Worm (Caenorhabditis elegans) whole organism, L1 larva: ENCODE results near the gene K09G1.1.

ENCODE experiments used
- C04F5.9 ChIP-seq: sonication (generic microtip); optimal IDR thresholded peaks from 2 replicates; lab custom pipeline; 2016; ENCODE audit warnings: missing genetic modification characterization, missing compliant biosample characterization
- C16A3.4 ChIP-seq: fragments of 150-350 bp; optimal IDR thresholded peaks from 2 replicates; lab custom pipeline; 2014; ENCODE audit warnings: missing biosample characterization, missing genetic modification characterization
- F16B12.6 ChIP-seq: fragments of 150-350 bp; optimal IDR thresholded peaks from 2 replicates; lab custom pipeline; 2014; ENCODE audit warnings: missing biosample characterization, missing genetic modification characterization
- Y116A8C.19 ChIP-seq: sonication (generic microtip); optimal IDR thresholded peaks from 2 replicates; lab custom pipeline; 2016; ENCODE audit warnings: missing compliant biosample characterization, missing genetic modification characterization, borderline replicate concordance
- aha-1 ChIP-seq: fragments of 150-350 bp; optimal IDR thresholded peaks from 2 replicates; lab custom pipeline; 2014; ENCODE audit warnings: missing biosample characterization, missing genetic modification characterization
- ama-1 ChIP-seq: fragments of 150-350 bp; optimal IDR thresholded peaks from 2 replicates; lab custom pipeline; 2014
- ceh-63 ChIP-seq: fragments of 200-800 bp; sonication (Bioruptor generic); optimal IDR thresholded peaks from 2 replicates; lab custom pipeline; 2018; ENCODE audit warnings: mild to moderate bottlenecking, missing genetic modification characterization, missing compliant biosample characterization
- ceh-8 ChIP-seq: fragments of 200-800 bp; sonication (Bioruptor generic); optimal IDR thresholded peaks from 2 replicates; lab custom pipeline; 2018; ENCODE audit warnings: mild to moderate bottlenecking, missing genetic modification characterization, moderate library complexity, missing compliant biosample characterization
- ceh-88 ChIP-seq: fragments of 200-800 bp; sonication (Bioruptor generic); IDR thresholded peaks from 2 replicates; pipeline ENCODE4 v1.3.6; 2022; ENCODE audit warnings: missing genetic modification characterization, missing compliant biosample characterization
- dpl-1 ChIP-seq, 3 experiments: fragments of 150-350 bp in 2 of 3; sonication (generic microtip) in 1 of 3; optimal IDR thresholded peaks; 2 replicates each; lab custom pipeline; 2014 to 2017; ENCODE audit warnings: missing biosample characterization in 3 of 3, missing genetic modification characterization in 3 of 3, missing genetic modification reagents in 3 of 3
- dsc-1 ChIP-seq: sonication (generic microtip); optimal IDR thresholded peaks from 2 replicates; lab custom pipeline; 2016; ENCODE audit warnings: mild to moderate bottlenecking, missing genetic modification characterization, missing compliant biosample characterization
- efl-1 ChIP-seq, 4 experiments: fragments of 150-350 bp; optimal IDR thresholded peaks in 3 of 4; peaks in 1 of 4; 1 replicate in 1 of 4; 2 replicates in 3 of 4; lab custom pipeline; 2014; ENCODE audit warnings: missing biosample characterization in 2 of 4, missing genetic modification characterization in 2 of 4, missing genetic modification reagents in 2 of 4
- efl-3 ChIP-seq: fragments of 200-800 bp; sonication (Bioruptor generic); optimal IDR thresholded peaks from 2 replicates; lab custom pipeline; 2018; ENCODE audit warnings: mild to moderate bottlenecking, missing genetic modification characterization, missing compliant biosample characterization
- egl-27 ChIP-seq, 2 experiments: fragments of 150-350 bp in 1 of 2; sonication (generic microtip); optimal IDR thresholded peaks; 3 replicates each; lab custom pipeline; 2017 to 2018; ENCODE audit warnings: missing biosample characterization in 2 of 2, missing genetic modification characterization in 2 of 2, missing genetic modification reagents in 2 of 2
- elt-3 ChIP-seq, 6 experiments: fragments of 150-350 bp in 1 of 6; sonication (generic microtip); optimal IDR thresholded peaks; 2 replicates each; lab custom pipeline; 2017 to 2018; ENCODE audit warnings: missing biosample characterization in 6 of 6, missing genetic modification characterization in 6 of 6, inconsistent platforms in 1 of 6
- ets-5 ChIP-seq: fragments of 200-800 bp; sonication (Bioruptor generic); IDR thresholded peaks from 2 replicates; pipeline ENCODE4 v1.3.6; 2022; ENCODE audit warnings: missing genetic modification characterization, missing compliant biosample characterization
- fkh-10 ChIP-seq: sonication (generic microtip); optimal IDR thresholded peaks from 2 replicates; lab custom pipeline; 2017; ENCODE audit warnings: missing biosample characterization, missing genetic modification reagents, missing genetic modification characterization
- fkh-4 ChIP-seq: sonication (generic microtip); optimal IDR thresholded peaks from 2 replicates; lab custom pipeline; 2016; ENCODE audit warnings: missing compliant biosample characterization, missing genetic modification characterization, borderline replicate concordance
- fkh-8 ChIP-seq: sonication (generic microtip); optimal IDR thresholded peaks from 2 replicates; lab custom pipeline; 2016; ENCODE audit warnings: mild to moderate bottlenecking, missing genetic modification characterization, missing compliant biosample characterization
- fos-1 ChIP-seq: fragments of 150-350 bp; optimal IDR thresholded peaks from 2 replicates; lab custom pipeline; 2014; ENCODE audit warnings: missing biosample characterization, missing genetic modification characterization
- hlh-4 ChIP-seq: sonication (generic microtip); optimal IDR thresholded peaks from 2 replicates; lab custom pipeline; 2016; ENCODE audit warnings: mild to moderate bottlenecking, missing genetic modification characterization, missing compliant biosample characterization
- irx-1 ChIP-seq: sonication (generic microtip); optimal IDR thresholded peaks from 2 replicates; lab custom pipeline; 2016; ENCODE audit warnings: missing genetic modification characterization, missing compliant biosample characterization
- lin-13 ChIP-seq: fragments of 150-350 bp; optimal IDR thresholded peaks from 2 replicates; lab custom pipeline; 2014; ENCODE audit warnings: missing biosample characterization, missing genetic modification reagents, missing genetic modification characterization
- lin-15B ChIP-seq: fragments of 150-350 bp; sonication (generic microtip); optimal IDR thresholded peaks from 3 replicates; lab custom pipeline; 2014; ENCODE audit warnings: missing biosample characterization, missing genetic modification characterization
- lin-39 ChIP-seq: fragments of 150-350 bp; optimal IDR thresholded peaks from 2 replicates; lab custom pipeline; 2014; ENCODE audit warnings: missing biosample characterization, missing genetic modification reagents, missing genetic modification characterization
- lsy-2 ChIP-seq, 2 experiments: fragments of 150-350 bp; optimal IDR thresholded peaks; 2 replicates each; lab custom pipeline; 2014; ENCODE audit warnings: missing biosample characterization in 2 of 2, missing genetic modification characterization in 2 of 2
- mab-9 ChIP-seq: fragments of 200-800 bp; sonication (Bioruptor generic); IDR thresholded peaks from 2 replicates; pipeline ENCODE4 v1.3.6; 2022; ENCODE audit warnings: missing genetic modification reagents, missing genetic modification characterization, missing compliant biosample characterization
- mdl-1 ChIP-seq, 2 experiments: fragments of 150-350 bp; optimal IDR thresholded peaks; 2 replicates each; lab custom pipeline; 2014 to 2017; ENCODE audit warnings: missing biosample characterization in 2 of 2, missing genetic modification characterization in 2 of 2, inconsistent platforms in 1 of 2
- mep-1 ChIP-seq: fragments of 150-350 bp; optimal IDR thresholded peaks from 2 replicates; lab custom pipeline; 2014; ENCODE audit warnings: missing biosample characterization, missing genetic modification characterization
- nhr-19 ChIP-seq: fragments of 200-800 bp; sonication (Bioruptor generic); conservative IDR thresholded peaks from 2 replicates; pipeline ENCODE4 v1.3.6; 2022; ENCODE audit warnings: missing genetic modification characterization, missing compliant biosample characterization
- nhr-20 ChIP-seq: sonication (generic microtip); optimal IDR thresholded peaks from 2 replicates; lab custom pipeline; 2016; ENCODE audit warnings: mild to moderate bottlenecking, missing genetic modification characterization, missing compliant biosample characterization
- nhr-237 ChIP-seq: fragments of 150-350 bp; optimal IDR thresholded peaks from 2 replicates; lab custom pipeline; 2014; ENCODE audit warnings: missing biosample characterization, missing genetic modification characterization
- nhr-28 ChIP-seq: fragments of 150-350 bp; optimal IDR thresholded peaks from 2 replicates; lab custom pipeline; 2014; ENCODE audit warnings: missing biosample characterization, missing genetic modification characterization
- nhr-47 ChIP-seq: sonication (generic microtip); optimal IDR thresholded peaks from 2 replicates; lab custom pipeline; 2016; ENCODE audit warnings: mild to moderate bottlenecking, missing genetic modification characterization, moderate library complexity, missing compliant biosample characterization
- nhr-76 ChIP-seq: sonication (generic microtip); optimal IDR thresholded peaks from 2 replicates; lab custom pipeline; 2017; ENCODE audit warnings: missing biosample characterization, missing genetic modification characterization
- nhr-77 ChIP-seq: fragments of 150-350 bp; optimal IDR thresholded peaks from 2 replicates; lab custom pipeline; 2014; ENCODE audit warnings: missing biosample characterization, missing genetic modification characterization
- nhr-84 ChIP-seq: sonication (generic microtip); optimal IDR thresholded peaks from 2 replicates; lab custom pipeline; 2017; ENCODE audit warnings: missing biosample characterization, missing genetic modification characterization
- nhr-85 ChIP-seq: sonication (generic microtip); peaks from one replicate; lab custom pipeline; 2016; ENCODE audit warnings: missing genetic modification characterization, inconsistent platforms, missing compliant biosample characterization
- nhr-90 ChIP-seq: sonication (generic microtip); optimal IDR thresholded peaks from 2 replicates; lab custom pipeline; 2016; ENCODE audit warnings: mild to moderate bottlenecking, missing genetic modification characterization, missing compliant biosample characterization; ENCODE audit not compliant: poor library complexity
- pqm-1 ChIP-seq: sonication (generic microtip); optimal IDR thresholded peaks from 3 replicates; lab custom pipeline; 2017; ENCODE audit warnings: missing biosample characterization, missing genetic modification characterization
- skn-1 ChIP-seq: fragments of 150-350 bp; optimal IDR thresholded peaks from 2 replicates; lab custom pipeline; 2014; ENCODE audit warnings: missing biosample characterization, missing genetic modification characterization
- snpc-4 ChIP-seq: fragments of 150-350 bp; optimal IDR thresholded peaks from 2 replicates; lab custom pipeline; 2014; ENCODE audit warnings: missing biosample characterization, missing genetic modification characterization
- sox-4 ChIP-seq: sonication (generic microtip); optimal IDR thresholded peaks from 2 replicates; lab custom pipeline; 2016; ENCODE audit warnings: missing genetic modification characterization, missing compliant biosample characterization
- sptf-1 ChIP-seq: fragments of 150-350 bp; optimal IDR thresholded peaks from 2 replicates; lab custom pipeline; 2014; ENCODE audit warnings: missing biosample characterization, missing genetic modification characterization
- sup-37 ChIP-seq: fragments of 200-800 bp; sonication (Bioruptor generic); optimal IDR thresholded peaks from 2 replicates; lab custom pipeline; 2018; ENCODE audit warnings: mild to moderate bottlenecking, missing genetic modification characterization, missing compliant biosample characterization
- swsn-7 ChIP-seq: sonication (generic microtip); optimal IDR thresholded peaks from 2 replicates; lab custom pipeline; 2016; ENCODE audit warnings: missing genetic modification characterization, missing compliant biosample characterization
- tlp-1 ChIP-seq: fragments of 150-350 bp; optimal IDR thresholded peaks from 2 replicates; lab custom pipeline; 2014; ENCODE audit warnings: missing biosample characterization, missing genetic modification characterization
- unc-130 ChIP-seq: fragments of 150-350 bp; optimal IDR thresholded peaks from 2 replicates; lab custom pipeline; 2017; ENCODE audit warnings: missing biosample characterization, missing genetic modification characterization, inconsistent platforms
- unc-30 ChIP-seq: sonication (generic microtip); optimal IDR thresholded peaks from 2 replicates; lab custom pipeline; 2017; ENCODE audit warnings: missing biosample characterization, missing genetic modification characterization
- unc-62 ChIP-seq: fragments of 150-350 bp; optimal IDR thresholded peaks from 2 replicates; lab custom pipeline; 2014; ENCODE audit warnings: missing biosample characterization, missing genetic modification reagents, missing genetic modification characterization
- zag-1 ChIP-seq: fragments of 150-350 bp; optimal IDR thresholded peaks from 2 replicates; lab custom pipeline; 2014; ENCODE audit warnings: missing biosample characterization, missing genetic modification characterization
- zip-4 ChIP-seq: fragments of 200-800 bp; sonication (Bioruptor generic); optimal IDR thresholded peaks from 2 replicates; lab custom pipeline; 2018; ENCODE audit warnings: mild to moderate bottlenecking, missing genetic modification characterization, moderate library complexity, missing compliant biosample characterization
- ztf-11 ChIP-seq, 2 experiments: sonication (generic microtip); optimal IDR thresholded peaks; 2 replicates each; lab custom pipeline; 2016 to 2017; ENCODE audit warnings: missing genetic modification characterization in 2 of 2, missing biosample characterization in 1 of 2, missing compliant biosample characterization in 1 of 2
- ztf-4 ChIP-seq: fragments of 150-350 bp; optimal IDR thresholded peaks from 2 replicates; lab custom pipeline; 2014; ENCODE audit warnings: missing biosample characterization, missing genetic modification characterization

The K09G1.1 gene

DNA sequence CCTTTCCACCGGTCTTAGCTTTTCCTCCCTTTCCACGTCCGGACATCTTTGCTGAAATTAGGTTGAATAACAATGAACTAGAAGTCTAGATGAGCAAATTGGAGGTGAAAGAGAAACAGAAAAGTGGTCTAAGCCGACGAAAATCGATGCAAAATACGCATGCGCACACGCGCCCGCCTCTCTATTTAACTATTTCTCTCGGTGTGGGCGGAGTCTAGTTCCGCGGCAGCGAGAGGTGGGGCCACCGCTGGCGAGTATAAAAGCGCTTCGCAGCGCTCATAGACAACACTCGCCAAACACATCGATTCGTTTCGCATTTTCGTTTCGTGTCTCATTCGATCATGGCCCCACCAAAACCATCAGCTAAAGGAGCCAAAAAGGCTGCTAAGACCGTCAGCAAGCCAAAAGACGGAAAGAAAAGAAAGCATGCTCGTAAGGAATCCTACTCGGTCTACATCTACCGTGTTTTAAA, 38.1 kb upstream of the K09G1.1 start, which contains the start of the genes his-35 and his-41 (continued):
- TF ChIP-seq dsc-1 (tag; lab: Kevin White, UChicago) = peak; percentile 83
- no peak for TF ChIP-seq sox-4 (tag; lab: Kevin White, UChicago)
- peak; percentile 60 for TF ChIP-seq ama-1 (lab: Kevin White, UChicago)
- no peak for TF ChIP-seq nhr-28
- TF ChIP-seq fos-1 (tag; lab: Kevin White, UChicago) = peak; percentile 24
- TF ChIP-seq nhr-237 (tag; lab: Kevin White, UChicago) = no peak
- TF ChIP-seq C16A3.4 (tag; lab: Kevin White, UChicago) = no peak
- peak; percentile 60 to 63 for TF ChIP-seq efl-1 (optimal IDR thresholded peaks at IDR 0.05; lab: Kevin White, UChicago)
- TF ChIP-seq efl-1 (GFP tag; optimal IDR thresholded peaks at IDR 0.05 in 1 of 2; lab: Kevin White, UChicago) = peak; percentile 53 to 93
- no peak for TF ChIP-seq C04F5.9 (tag; lab: Kevin White, UChicago)
- TF ChIP-seq unc-130 (tag; lab: Kevin White, UChicago) = peak; percentile 3
- peak; percentile 9 to 45 (median 43) for TF ChIP-seq dpl-1 (GFP tag; optimal IDR thresholded peaks at IDR 0.05; lab: Kevin White, UChicago)
- no peak for TF ChIP-seq hlh-4
- peak in 1 of 2 experiments; percentile 43 for TF ChIP-seq ztf-11 (tag; optimal IDR thresholded peaks at IDR 0.05; lab: Kevin White, UChicago)
- no peak for TF ChIP-seq elt-3 (tag; optimal IDR thresholded peaks at IDR 0.05; lab: Kevin White, UChicago)
- no peak for TF ChIP-seq unc-62 (GFP tag; lab: Kevin White, UChicago)
- TF ChIP-seq tlp-1 (tag; lab: Kevin White, UChicago) = no peak
- TF ChIP-seq zip-4 (GFP tag; lab: Kevin White, UChicago) = peak; percentile 42
- peak; percentile 77 for TF ChIP-seq nhr-20 (tag; lab: Kevin White, UChicago)
- peak; percentile 87 for TF ChIP-seq nhr-47 (tag; lab: Kevin White, UChicago)
- peak; percentile 32 for TF ChIP-seq mep-1 (tag; lab: Kevin White, UChicago)
- TF ChIP-seq lsy-2 (tag; optimal IDR thresholded peaks at IDR 0.05; lab: Kevin White, UChicago) = peak; percentile 33 to 47
- peak; percentile 74 for TF ChIP-seq swsn-7 (tag; lab: Kevin White, UChicago)
- TF ChIP-seq lin-39 (tag; lab: Kevin White, UChicago) = no peak
- no peak for TF ChIP-seq aha-1 (tag; lab: Kevin White, UChicago)
- no peak for TF ChIP-seq ets-5
- peak; percentile 55 for TF ChIP-seq irx-1 (tag; lab: Kevin White, UChicago)
- no peak for TF ChIP-seq nhr-76
- peak; percentile 67 for TF ChIP-seq nhr-19 (GFP tag; lab: Robert Waterston, UW)
- peak; percentile 8 for TF ChIP-seq fkh-10 (GFP tag; lab: Kevin White, UChicago)
- TF ChIP-seq skn-1 = peak; percentile 77
- no peak for TF ChIP-seq efl-3
- peak; percentile 16 for TF ChIP-seq sup-37 (GFP tag; lab: Kevin White, UChicago)
- peak; percentile 69 for TF ChIP-seq fkh-8 (tag; lab: Kevin White, UChicago)
- no peak for TF ChIP-seq egl-27 (tag; optimal IDR thresholded peaks at IDR 0.05; lab: Kevin White, UChicago)
- TF ChIP-seq Y116A8C.19 (tag; lab: Kevin White, UChicago) = no peak
- TF ChIP-seq lin-15B = no peak
- no peak for TF ChIP-seq pqm-1 (tag; lab: Kevin White, UChicago)
- TF ChIP-seq zag-1 (tag; lab: Kevin White, UChicago) = no peak
- no peak for TF ChIP-seq ztf-4 (tag; lab: Kevin White, UChicago)
- no peak for TF ChIP-seq unc-30 (tag; lab: Kevin White, UChicago)
- TF ChIP-seq snpc-4 (tag; lab: Kevin White, UChicago) = peak; percentile 12
- no peak for TF ChIP-seq nhr-84
- TF ChIP-seq mdl-1 (tag; optimal IDR thresholded peaks at IDR 0.05; lab: Kevin White, UChicago) = peak in 1 of 2 experiments; percentile 39
- no peak for TF ChIP-seq sptf-1
- TF ChIP-seq F16B12.6 (tag; lab: Kevin White, UChicago) = peak; percentile 28
- no peak for TF ChIP-seq ceh-63 (GFP tag; lab: Kevin White, UChicago)
- no peak for TF ChIP-seq fkh-4
- peak; percentile 45 for TF ChIP-seq nhr-90
- no peak for TF ChIP-seq nhr-85 (tag; lab: Kevin White, UChicago)
- TF ChIP-seq nhr-77 (tag; lab: Kevin White, UChicago) = peak; percentile 23
- peak; percentile 45; the same call in 1 of the 2 replicates for TF ChIP-seq mab-9 (GFP tag; lab: Robert Waterston, UW)
- no peak for TF ChIP-seq ceh-8
- TF ChIP-seq lin-13 (GFP tag; lab: Kevin White, UChicago) = no peak
- TF ChIP-seq ceh-88 (GFP tag; lab: Robert Waterston, UW) = 0 out of 2 replicates have a peak, but pooled peaks have one; percentile 10
